Worm (Caenorhabditis elegans): ENCODE data around the gene selt-1.2.

The selt-1.2 gene

ce11 chrV:10760839-10761238, 13.7 kb upstream of the selt-1.2 start:
- TF ChIP-seq pes-1 (GFP tag; IDR thresholded peaks at IDR 0.05) (no peak), F13C5.2 (tag; optimal IDR thresholded peaks at IDR 0.05) (no peak), tbx-11 (GFP tag; IDR thresholded peaks at IDR 0.05) (no peak), sea-1 (GFP tag; conservative IDR thresholded peaks at IDR 0.05) (no peak), ama-1 (optimal IDR thresholded peaks at IDR 0.05) (no peak), flt-1 (GFP tag; IDR thresholded peaks at IDR 0.05) (no peak), tra-4 (tag; optimal IDR thresholded peaks at IDR 0.05) (no peak), aly-1 (tag; optimal IDR thresholded peaks at IDR 0.05) (no peak), ceh-36 (tag; optimal IDR thresholded peaks at IDR 0.05) (no peak), B0310.2 (tag; optimal IDR thresholded peaks at IDR 0.05) (no peak), ceh-13 (GFP tag; optimal IDR thresholded peaks at IDR 0.05) (no peak), tbx-37 (GFP tag; conservative IDR thresholded peaks at IDR 0.05) (no peak), hmbx-1 (tag; optimal IDR thresholded peaks at IDR 0.05) (no peak)

ce11 chrV:10758658-10759057, 11.5 kb upstream of the selt-1.2 start, which contains the start of gene F28H7.8:
TSS of gene F28H7.8 (plus strand) at chrV:10758958.
- TF ChIP-seq hnd-1 (tag; optimal IDR thresholded peaks at IDR 0.05) (no peak), tbx-37 (GFP tag; conservative IDR thresholded peaks at IDR 0.05) (no peak), B0310.2 (tag; optimal IDR thresholded peaks at IDR 0.05) (no peak), scrt-1 (GFP tag; IDR thresholded peaks at IDR 0.05) (no peak), flt-1 (GFP tag; IDR thresholded peaks at IDR 0.05) (no peak), ceh-36 (tag; optimal IDR thresholded peaks at IDR 0.05) (no peak), tra-4 (tag; optimal IDR thresholded peaks at IDR 0.05) (no peak)

ce11 chrV:10757128-10757527, 10.0 kb upstream of the selt-1.2 start:
- no peak for TF ChIP-seq sea-1 (GFP tag; conservative IDR thresholded peaks at IDR 0.05)
- TF ChIP-seq tra-4 (tag; optimal IDR thresholded peaks at IDR 0.05): no peak
- TF ChIP-seq hnd-1 (tag; optimal IDR thresholded peaks at IDR 0.05): no peak
- TF ChIP-seq hmg-4 (GFP tag; optimal IDR thresholded peaks at IDR 0.05): no peak
- no peak for TF ChIP-seq ceh-36 (tag; optimal IDR thresholded peaks at IDR 0.05)
- no peak for TF ChIP-seq tbx-11 (GFP tag; IDR thresholded peaks at IDR 0.05)
- TF ChIP-seq hmbx-1 (tag; optimal IDR thresholded peaks at IDR 0.05): no peak
- no peak for TF ChIP-seq pes-1 (GFP tag; IDR thresholded peaks at IDR 0.05)
- no peak for TF ChIP-seq aly-1 (tag; optimal IDR thresholded peaks at IDR 0.05)
- TF ChIP-seq ets-7 (tag; optimal IDR thresholded peaks at IDR 0.05): no peak
- no peak for TF ChIP-seq B0310.2 (tag; optimal IDR thresholded peaks at IDR 0.05)
- no peak for TF ChIP-seq flt-1 (GFP tag; IDR thresholded peaks at IDR 0.05)
- no peak for TF ChIP-seq F13C5.2 (tag; optimal IDR thresholded peaks at IDR 0.05)
- TF ChIP-seq ama-1 (optimal IDR thresholded peaks at IDR 0.05): no peak
- TF ChIP-seq ceh-13 (GFP tag; optimal IDR thresholded peaks at IDR 0.05): no peak
- no peak for TF ChIP-seq tbx-37 (GFP tag; conservative IDR thresholded peaks at IDR 0.05)
- TF ChIP-seq scrt-1 (GFP tag; IDR thresholded peaks at IDR 0.05): no peak

DNA sequence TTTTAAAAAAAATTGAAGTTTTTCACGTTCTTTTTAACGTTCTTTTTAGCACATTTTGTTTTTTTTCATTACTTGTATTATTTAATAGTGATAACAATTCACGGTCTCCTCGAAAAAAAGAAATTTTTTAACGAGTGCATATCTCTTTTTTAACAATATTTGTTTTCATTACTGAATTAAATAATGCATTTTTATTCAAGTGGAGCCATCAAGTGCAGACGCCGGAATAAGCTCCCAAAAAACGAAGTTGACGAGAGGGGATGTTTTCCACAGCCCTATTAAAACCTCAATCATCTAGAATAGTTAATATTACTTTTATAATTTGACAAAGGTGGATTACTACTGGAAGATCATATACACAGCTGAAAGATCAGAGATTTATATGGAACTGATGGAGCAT, 9.5 kb upstream of the selt-1.2 start, which contains the start of gene irld-6:
irld-6 (minus strand) TSS at position 101 of the 400 bp plus-strand sequence.
- no peak for TF ChIP-seq tra-4 (tag; optimal IDR thresholded peaks at IDR 0.05)
- no peak for TF ChIP-seq aly-1 (tag; optimal IDR thresholded peaks at IDR 0.05)
- TF ChIP-seq tbx-37 (GFP tag; conservative IDR thresholded peaks at IDR 0.05): no peak
- no peak for TF ChIP-seq hnd-1 (tag; optimal IDR thresholded peaks at IDR 0.05)
- TF ChIP-seq hmg-4 (GFP tag; optimal IDR thresholded peaks at IDR 0.05): no peak
- TF ChIP-seq sea-1 (GFP tag; conservative IDR thresholded peaks at IDR 0.05): no peak
- TF ChIP-seq ceh-36 (tag; optimal IDR thresholded peaks at IDR 0.05): no peak
- TF ChIP-seq scrt-1 (GFP tag; IDR thresholded peaks at IDR 0.05): no peak
- no peak for TF ChIP-seq B0310.2 (tag; optimal IDR thresholded peaks at IDR 0.05)
- no peak for TF ChIP-seq ets-7 (tag; optimal IDR thresholded peaks at IDR 0.05)
- no peak for TF ChIP-seq ceh-13 (GFP tag; optimal IDR thresholded peaks at IDR 0.05)
- TF ChIP-seq hmbx-1 (tag; optimal IDR thresholded peaks at IDR 0.05): no peak
- TF ChIP-seq flt-1 (GFP tag; IDR thresholded peaks at IDR 0.05): no peak
- TF ChIP-seq F13C5.2 (tag; optimal IDR thresholded peaks at IDR 0.05): no peak

ce11 chrV:10754050-10754449, 6.9 kb upstream of the selt-1.2 start, which contains the start of gene F28H7.7:
TSS of gene F28H7.7 (minus strand) at chrV:10754150.
- TF ChIP-seq F13C5.2 (tag; optimal IDR thresholded peaks at IDR 0.05): no peak
- no peak for TF ChIP-seq ets-7 (tag; optimal IDR thresholded peaks at IDR 0.05)

DNA sequence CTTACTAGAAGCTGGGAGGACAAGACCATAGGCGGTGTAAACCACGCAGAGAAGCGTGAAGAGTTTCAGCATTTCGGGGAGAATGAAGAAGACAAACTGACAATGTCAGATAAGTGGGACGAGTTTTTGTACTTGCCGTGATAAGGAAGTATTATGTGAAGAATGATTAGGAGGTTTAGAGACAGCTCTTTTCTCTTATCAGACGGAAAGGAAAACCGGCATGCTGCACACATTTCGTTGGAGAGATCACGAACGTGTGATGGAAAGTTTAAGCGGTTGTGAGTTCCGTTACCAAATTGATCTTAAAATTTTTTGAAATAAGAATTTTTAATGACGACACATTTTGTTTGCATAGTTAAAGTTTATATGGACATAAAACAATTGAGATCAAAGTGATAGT, 3.5 kb upstream of the selt-1.2 start, which contains the start of gene F28H7.3:
F28H7.3 (minus strand) TSS at position 159 of the 400 bp plus-strand sequence.
- TF ChIP-seq tbx-11 (GFP tag; IDR thresholded peaks at IDR 0.05): no peak
- no peak for TF ChIP-seq B0310.2 (tag; optimal IDR thresholded peaks at IDR 0.05)
- TF ChIP-seq sea-1 (GFP tag; conservative IDR thresholded peaks at IDR 0.05): no peak
- TF ChIP-seq ama-1 (optimal IDR thresholded peaks at IDR 0.05): no peak
- TF ChIP-seq F13C5.2 (tag; optimal IDR thresholded peaks at IDR 0.05): no peak
- TF ChIP-seq ceh-13 (GFP tag; optimal IDR thresholded peaks at IDR 0.05): no peak
- no peak for TF ChIP-seq tbx-37 (GFP tag; conservative IDR thresholded peaks at IDR 0.05)
- TF ChIP-seq hnd-1 (tag; optimal IDR thresholded peaks at IDR 0.05): no peak
- no peak for TF ChIP-seq ets-7 (tag; optimal IDR thresholded peaks at IDR 0.05)
- TF ChIP-seq hmbx-1 (tag; optimal IDR thresholded peaks at IDR 0.05): no peak
- TF ChIP-seq tra-4 (tag; optimal IDR thresholded peaks at IDR 0.05): no peak
- TF ChIP-seq ceh-36 (tag; optimal IDR thresholded peaks at IDR 0.05): no peak
- TF ChIP-seq flt-1 (GFP tag; IDR thresholded peaks at IDR 0.05): no peak
- TF ChIP-seq hmg-4 (GFP tag; optimal IDR thresholded peaks at IDR 0.05): no peak

ce11 chrV:10745034-10745433, 2.1 kb downstream of the selt-1.2 start, which contains the start of gene srj-21:
TSS of gene srj-21 (plus strand) at chrV:10745334.
- TF ChIP-seq scrt-1 (GFP tag; IDR thresholded peaks at IDR 0.05): no peak
- no peak for TF ChIP-seq B0310.2 (tag; optimal IDR thresholded peaks at IDR 0.05)
- TF ChIP-seq ceh-13 (GFP tag; optimal IDR thresholded peaks at IDR 0.05): no peak
- no peak for TF ChIP-seq hnd-1 (tag; optimal IDR thresholded peaks at IDR 0.05)
- no peak for TF ChIP-seq ets-7 (tag; optimal IDR thresholded peaks at IDR 0.05)
- no peak for TF ChIP-seq hmbx-1 (tag; optimal IDR thresholded peaks at IDR 0.05)
- TF ChIP-seq ceh-36 (tag; optimal IDR thresholded peaks at IDR 0.05): no peak
- no peak for TF ChIP-seq tbx-11 (GFP tag; IDR thresholded peaks at IDR 0.05)
- TF ChIP-seq flt-1 (GFP tag; IDR thresholded peaks at IDR 0.05): no peak
- no peak for TF ChIP-seq tbx-37 (GFP tag; conservative IDR thresholded peaks at IDR 0.05)
- no peak for TF ChIP-seq pes-1 (GFP tag; IDR thresholded peaks at IDR 0.05)
